Worm (Caenorhabditis elegans) whole organism, L4 larva: Measurements from ENCODE around the gene faah-2.

ENCODE experiments used
- ceh-28 ChIP-seq: fragments of 150-350 bp; optimal IDR thresholded peaks from 2 replicates; lab custom pipeline; 2014; ENCODE audit warnings: missing biosample characterization, missing genetic modification reagents, missing genetic modification characterization
- dve-1 ChIP-seq: sonication (generic microtip); optimal IDR thresholded peaks from 2 replicates; lab custom pipeline; 2017; ENCODE audit warnings: antibody characterized with exemption, mild to moderate bottlenecking, missing genetic modification characterization, missing compliant biosample characterization; ENCODE audit not compliant: insufficient read depth
- fos-1 ChIP-seq: fragments of 150-350 bp; optimal IDR thresholded peaks from 2 replicates; lab custom pipeline; 2014; ENCODE audit warnings: missing biosample characterization, missing genetic modification characterization
- hlh-11 ChIP-seq: fragments of 200-800 bp; sonication (Bioruptor generic); optimal IDR thresholded peaks from 2 replicates; lab custom pipeline; 2018; ENCODE audit warnings: mild to moderate bottlenecking, missing genetic modification characterization, missing compliant biosample characterization
- lsy-2 ChIP-seq, 2 experiments: fragments of 150-350 bp in 1 of 2; sonication (generic microtip) in 1 of 2; optimal IDR thresholded peaks; 2 replicates each; lab custom pipeline; 2014 to 2017; ENCODE audit warnings: missing biosample characterization in 2 of 2, missing genetic modification characterization in 2 of 2
- nhr-25 ChIP-seq: sonication (generic microtip); optimal IDR thresholded peaks from 2 replicates; lab custom pipeline; 2017; ENCODE audit warnings: missing genetic modification characterization, mild to moderate bottlenecking, missing compliant biosample characterization, antibody characterized with exemption, moderate library complexity, borderline replicate concordance; ENCODE audit not compliant: insufficient read depth
- pha-4 ChIP-seq, 2 experiments: fragments of 150-350 bp in 1 of 2; fragments of 200-800 bp in 1 of 2; sonication (Bioruptor generic) in 1 of 2; IDR thresholded peaks in 1 of 2; optimal IDR thresholded peaks in 1 of 2; 2 replicates each; pipeline versions ENCODE4 v1.3.6 to Lab custom; 2014 to 2022; ENCODE audit warnings: missing genetic modification characterization in 2 of 2, missing genetic modification reagents in 2 of 2, missing biosample characterization in 1 of 2, missing compliant biosample characterization in 1 of 2
- spr-3 ChIP-seq: fragments of 200-800 bp; sonication (Bioruptor generic); optimal IDR thresholded peaks from 2 replicates; lab custom pipeline; 2018; ENCODE audit warnings: mild to moderate bottlenecking, missing genetic modification characterization, missing compliant biosample characterization
- unc-130 ChIP-seq: sonication (generic microtip); optimal IDR thresholded peaks from 2 replicates; lab custom pipeline; 2016; ENCODE audit warnings: missing genetic modification reagents, missing genetic modification characterization, missing compliant biosample characterization
- unc-39 ChIP-seq: sonication (generic microtip); optimal IDR thresholded peaks from 2 replicates; lab custom pipeline; 2017; ENCODE audit warnings: missing biosample characterization, missing genetic modification characterization

- TF ChIP-seq ceh-28 (tag; lab: Kevin White, UChicago): no peak
- TF ChIP-seq lsy-2 (tag; optimal IDR thresholded peaks at IDR 0.05; lab: Kevin White, UChicago): no peak
- no peak for TF ChIP-seq unc-130 (GFP tag; lab: Kevin White, UChicago)
- TF ChIP-seq unc-39: no peak
- no peak for TF ChIP-seq dve-1 (tag; lab: Kevin White, UChicago)
- no peak for TF ChIP-seq nhr-25 (tag; lab: Kevin White, UChicago)
- TF ChIP-seq hlh-11: no peak
- TF ChIP-seq pha-4 (GFP tag; IDR thresholded peaks at IDR 0.05; lab: Robert Waterston, UW): no peak
- TF ChIP-seq pha-4 (tag; optimal IDR thresholded peaks at IDR 0.05; lab: Kevin White, UChicago): no peak
- no peak for TF ChIP-seq spr-3 (GFP tag; lab: Kevin White, UChicago)
- TF ChIP-seq fos-1 (tag; lab: Kevin White, UChicago): no peak
Measured at ce11 chrIV:8192878-8193277, 40.6 kb downstream of the faah-2 start.
